Worm (Caenorhabditis elegans): ENCODE measurements around the gene ZK813.3.

- TF ChIP-seq W03F9.2 (tag; optimal IDR thresholded peaks at IDR 0.05), result no peak
- no peak for TF ChIP-seq dao-5 (tag; optimal IDR thresholded peaks at IDR 0.05)
Observed at ce11 chrX:3465785-3466184, 24.1 kb downstream of the ZK813.3 start, which contains the start of the genes ZK377.15 and sax-3.

Data from whole organism, L4/young adult.